Fruit fly (Drosophila melanogaster) S2 (cell line): ENCODE measurements around the gene Dic2.

Source experiments
- CG8478 ChIP-seq: fragments of >200 bp; optimal IDR thresholded peaks from 2 replicates; lab custom pipeline; 2018
- CTCF ChIP-seq, 2 experiments: fragments of >200 bp; optimal IDR thresholded peaks; 2 replicates each; lab custom pipeline; 2018

DNA sequence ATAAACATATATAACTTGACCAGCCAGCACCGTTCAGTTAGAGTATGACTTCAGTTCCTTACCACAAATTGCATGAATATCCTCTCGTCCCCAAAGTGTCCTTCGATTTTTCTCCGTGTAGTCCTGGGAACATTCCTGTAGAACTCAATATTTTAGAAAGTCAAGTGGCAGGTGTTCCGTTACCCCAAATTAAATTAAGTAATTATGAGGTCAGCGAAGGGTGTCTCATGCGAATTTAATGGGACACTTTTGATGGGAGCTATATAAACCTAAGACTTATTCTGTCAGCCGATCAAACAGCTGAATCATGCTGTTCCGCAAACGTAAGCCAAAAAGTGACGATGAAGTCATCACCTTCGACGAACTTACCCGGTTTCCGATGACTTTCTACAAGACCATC, 3.3 kb upstream of the Dic2 start, which contains the start of gene Or92a:
- TF ChIP-seq CG8478 (lab: Kevin White, UChicago) (no peak), CTCF (optimal IDR thresholded peaks at IDR 0.05; lab: Kevin White, UChicago) (no peak)
